Worm (Caenorhabditis elegans) whole organism, early embryonic: ENCODE data around the gene W04E12.7.

Source experiments
- aly-1 ChIP-seq: sonication (generic microtip); optimal IDR thresholded peaks from 2 replicates; lab custom pipeline; 2016; ENCODE audit warnings: missing genetic modification characterization, missing compliant biosample characterization
- ama-1 ChIP-seq: fragments of 150-350 bp; optimal IDR thresholded peaks from 2 replicates; lab custom pipeline; 2014
- flt-1 ChIP-seq: fragments of 200-800 bp; sonication (Bioruptor generic); IDR thresholded peaks from 2 replicates; pipeline ENCODE4 v1.3.6; 2022; ENCODE audit warnings: missing genetic modification characterization, missing compliant biosample characterization
- hmg-4 ChIP-seq: fragments of 200-800 bp; sonication (Bioruptor generic); optimal IDR thresholded peaks from 2 replicates; lab custom pipeline; 2018; ENCODE audit warnings: mild to moderate bottlenecking, missing genetic modification characterization, missing compliant biosample characterization
- pes-1 ChIP-seq: fragments of 200-800 bp; sonication (Bioruptor generic); IDR thresholded peaks from 2 replicates; pipeline ENCODE4 v1.3.6; 2022; ENCODE audit warnings: missing genetic modification reagents, missing genetic modification characterization, missing compliant biosample characterization
- scrt-1 ChIP-seq: fragments of 200-800 bp; sonication (Bioruptor generic); IDR thresholded peaks from 2 replicates; pipeline ENCODE4 v1.3.6; 2022; ENCODE audit warnings: missing genetic modification characterization, missing compliant biosample characterization
- tbx-11 ChIP-seq: fragments of 200-800 bp; sonication (Bioruptor generic); IDR thresholded peaks from 2 replicates; pipeline ENCODE4 v1.3.6; 2022; ENCODE audit warnings: missing genetic modification characterization, missing compliant biosample characterization
- tbx-37 ChIP-seq: fragments of 200-800 bp; sonication (Bioruptor generic); conservative IDR thresholded peaks from 2 replicates; pipeline ENCODE4 v1.3.6; 2022; ENCODE audit warnings: missing genetic modification reagents, missing genetic modification characterization, missing compliant biosample characterization

ce11 chrV:19691954-19692353, 45.4 kb downstream of the W04E12.7 start:
- TF ChIP-seq tbx-37 (GFP tag; lab: Robert Waterston, UW), result no peak
- TF ChIP-seq flt-1 (GFP tag; lab: Robert Waterston, UW), result no peak
- no peak for TF ChIP-seq ama-1 (lab: Kevin White, UChicago)
- TF ChIP-seq aly-1, result no peak
- no peak for TF ChIP-seq scrt-1 (GFP tag; lab: Robert Waterston, UW)
- no peak for TF ChIP-seq hmg-4 (GFP tag; lab: Kevin White, UChicago)
- TF ChIP-seq tbx-11, result no peak
- TF ChIP-seq pes-1, result no peak
